Worm (Caenorhabditis elegans): Measurements from ENCODE around the gene trr-1.

DNA sequence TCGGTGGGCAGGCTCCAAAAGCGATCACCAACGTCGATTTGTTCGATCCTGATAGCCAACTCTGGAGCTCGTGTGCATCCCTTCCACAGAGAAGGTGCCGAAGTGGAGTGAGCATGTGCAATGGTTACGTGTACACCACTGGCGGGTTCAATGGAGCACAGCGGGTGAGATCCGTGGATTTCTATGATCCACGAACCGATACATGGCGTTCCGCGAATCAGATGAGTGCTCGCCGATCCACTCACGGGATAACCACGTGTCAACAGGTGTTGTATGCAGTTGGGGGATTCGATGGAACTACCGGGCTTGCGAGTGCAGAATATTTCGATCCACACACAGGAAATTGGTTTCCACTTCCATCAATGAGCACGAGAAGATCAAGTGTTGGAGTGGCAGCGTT lies 15.1 kb upstream of the trr-1 start:
- TF ChIP-seq tra-4 (tag; optimal IDR thresholded peaks at IDR 0.05) (no peak), hmbx-1 (tag; optimal IDR thresholded peaks at IDR 0.05) (no peak)

All from whole organism, early embryonic.